Fruit fly (Drosophila melanogaster): ENCODE data around the gene ND-20L.

The ND-20L gene

DNA sequence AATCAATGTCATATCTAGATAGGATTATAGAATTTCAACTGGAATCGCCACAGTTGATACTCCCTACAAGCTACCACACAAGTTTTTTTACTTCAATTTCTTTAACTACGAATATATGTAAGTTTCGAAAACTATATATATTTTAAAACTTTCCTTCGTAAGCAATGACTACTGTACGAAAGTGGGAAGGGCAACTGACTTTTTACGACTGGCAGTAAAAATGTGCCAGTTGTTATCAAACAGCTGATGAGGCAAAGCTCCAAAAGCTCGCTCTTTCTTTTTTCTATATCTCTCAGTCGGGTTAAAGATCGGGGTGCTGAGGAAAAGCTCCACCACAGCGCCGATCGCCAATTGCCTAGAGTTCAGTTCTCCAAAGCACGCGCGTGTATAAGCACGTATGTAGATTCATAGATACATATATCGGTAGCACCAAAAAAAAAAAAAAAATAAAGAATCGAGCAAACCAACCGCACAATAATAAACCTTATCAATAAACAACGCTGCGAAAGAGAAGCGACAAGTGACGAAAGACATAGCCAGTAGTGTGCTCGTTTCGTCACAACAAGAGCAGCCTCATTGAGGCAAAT lies 36.5 kb upstream of the ND-20L start (continued):
- TF ChIP-seq HLHmδ (GFP tag; optimal IDR thresholded peaks at IDR 0.05) (no peak), jumu (GFP tag; optimal IDR thresholded peaks at IDR 0.05) (peak; percentile 8), insv (GFP tag; optimal IDR thresholded peaks at IDR 0.05) (no peak), D19B (GFP tag; optimal IDR thresholded peaks at IDR 0.05) (peak; percentile 43), CG32532 (GFP tag; IDR thresholded peaks at IDR 0.05) (peak; percentile 74; the same call in 1 of the 2 replicates), Xbp1 (GFP tag; optimal IDR thresholded peaks at IDR 0.05) (peak; percentile 47), CG2712 (tag; optimal IDR thresholded peaks at IDR 0.05) (peak; percentile 58), eyg (GFP tag; optimal IDR thresholded peaks at IDR 0.05) (peak; percentile 1), ranshi (GFP tag; IDR thresholded peaks at IDR 0.05) (peak; percentile 63; the same call in 1 of the 2 replicates), CrebB (tag; optimal IDR thresholded peaks at IDR 0.05) (peak; percentile 61), Xrp1 (GFP tag; IDR thresholded peaks at IDR 0.05) (peak; percentile 62), slp2 (GFP tag; optimal IDR thresholded peaks at IDR 0.05) (peak; percentile 33), CG3281 (GFP tag; optimal IDR thresholded peaks at IDR 0.05) (peak; percentile 73), kni (GFP tag; optimal IDR thresholded peaks at IDR 0.05) (no peak), CG11398 (GFP tag; optimal IDR thresholded peaks at IDR 0.05) (no peak), CG33557 (GFP tag; optimal IDR thresholded peaks at IDR 0.05) (no peak), D (optimal IDR thresholded peaks at IDR 0.05) (no peak), D (GFP tag; optimal IDR thresholded peaks at IDR 0.05) (peak; percentile 36), crc (GFP tag; optimal IDR thresholded peaks at IDR 0.05) (no peak), dm (GFP tag; optimal IDR thresholded peaks at IDR 0.05) (peak; percentile 5), ATbp (GFP tag; optimal IDR thresholded peaks at IDR 0.05) (peak; percentile 61), CG9876 (GFP tag; optimal IDR thresholded peaks at IDR 0.05) (no peak), fd96Cb (tag; optimal IDR thresholded peaks at IDR 0.05) (peak; percentile 60), Dek (tag; optimal IDR thresholded peaks at IDR 0.05) (peak; percentile 57), CG17912 (GFP tag; optimal IDR thresholded peaks at IDR 0.05) (no peak), HLH4C (GFP tag; IDR thresholded peaks at IDR 0.05; ENCODE audit: partially characterized antibody) (no peak), CG33213 (GFP tag; optimal IDR thresholded peaks at IDR 0.05) (no peak), CG8281 (tag; optimal IDR thresholded peaks at IDR 0.05) (peak; percentile 12), crol (GFP tag; IDR thresholded peaks at IDR 0.05) (no peak), sima (GFP tag; optimal IDR thresholded peaks at IDR 0.05) (no peak), CG15269 (tag; optimal IDR thresholded peaks at IDR 0.05) (peak; percentile 79), ERR (GFP tag; optimal IDR thresholded peaks at IDR 0.05) (peak; percentile 10), lov (optimal IDR thresholded peaks at IDR 0.05) (no peak), lov (GFP tag; IDR thresholded peaks at IDR 0.05) (no peak), HLH3B (GFP tag; IDR thresholded peaks at IDR 0.05) (peak; percentile 72), Fer3 (tag; optimal IDR thresholded peaks at IDR 0.05) (peak; percentile 74), CG11085 (GFP tag; IDR thresholded peaks at IDR 0.05) (no peak), aop (GFP tag; IDR thresholded peaks at IDR 0.05) (no peak), Sox102F (GFP tag; optimal IDR thresholded peaks at IDR 0.05) (peak; percentile 83), CG10274 (GFP tag; optimal IDR thresholded peaks at IDR 0.05) (no peak), Hsf (GFP tag; optimal IDR thresholded peaks at IDR 0.05) (peak; percentile 6), CG11093 (GFP tag; IDR thresholded peaks at IDR 0.05) (0 out of 3 replicates have a peak, but pooled peaks have one; percentile 26), Med (GFP tag) (peak; percentile 93), B-H2 (GFP tag; optimal IDR thresholded peaks at IDR 0.05) (peak; percentile 52), p53 (GFP tag; optimal IDR thresholded peaks at IDR 0.05) (no peak), CG8924 (tag; optimal IDR thresholded peaks at IDR 0.05) (peak; percentile 73), CG6654 (GFP tag; optimal IDR thresholded peaks at IDR 0.05) (no peak), CG17568 (GFP tag; optimal IDR thresholded peaks at IDR 0.05) (no peak), CG10267 (tag; optimal IDR thresholded peaks at IDR 0.05) (peak; percentile 30), CG17361 (GFP tag; IDR thresholded peaks at IDR 0.05) (peak; percentile 56; the same call in 1 of the 3 replicates), CkIIα-i1 (GFP tag; IDR thresholded peaks at IDR 0.05) (no peak)
